Worm (Caenorhabditis elegans): ENCODE results near the gene T05C12.4.

DNA sequence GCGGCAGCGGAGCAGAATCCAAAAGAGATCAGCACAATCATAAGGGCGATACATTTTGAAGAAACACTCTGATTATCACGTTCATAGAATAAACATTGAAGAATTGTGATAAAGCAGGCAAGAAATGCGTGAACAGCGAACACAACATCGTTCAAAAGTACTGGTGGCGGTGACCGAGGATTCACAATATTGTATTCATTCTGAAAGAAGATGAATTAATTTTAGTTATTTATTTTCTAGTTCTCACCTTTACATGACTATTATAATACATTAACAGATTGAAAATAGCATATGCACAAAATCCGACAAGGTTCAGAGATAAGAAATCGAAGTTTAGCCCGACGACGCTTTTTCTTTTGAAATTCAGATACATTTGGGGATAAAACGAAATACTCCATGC lies 44.2 kb downstream of the T05C12.4 start:
- TF ChIP-seq nhr-237 (tag; optimal IDR thresholded peaks at IDR 0.05) (no peak), mab-5 (tag; optimal IDR thresholded peaks at IDR 0.05) (no peak), lin-39 (tag; optimal IDR thresholded peaks at IDR 0.05) (no peak), egl-27 (tag; optimal IDR thresholded peaks at IDR 0.05) (no peak), blmp-1 (tag; optimal IDR thresholded peaks at IDR 0.05; ENCODE audit: insufficient read depth) (no peak), unc-39 (tag; optimal IDR thresholded peaks at IDR 0.05) (no peak)
